Worm (Caenorhabditis elegans) whole organism, mixed stage, embryonic: ENCODE measurements around the gene F46C8.8.

ENCODE experiments used
- bed-3 ChIP-seq: fragments of 200-800 bp; sonication (Bioruptor generic); optimal IDR thresholded peaks from 3 replicates; lab custom pipeline; 2018; ENCODE audit warnings: mild to moderate bottlenecking, missing genetic modification characterization, moderate library complexity, missing compliant biosample characterization
- ceh-43 ChIP-seq: fragments of 200-800 bp; sonication (Bioruptor generic); optimal IDR thresholded peaks from 2 replicates; lab custom pipeline; 2018; ENCODE audit warnings: mild to moderate bottlenecking, missing genetic modification characterization, moderate library complexity, missing compliant biosample characterization
- ceh-83 ChIP-seq: fragments of 200-800 bp; sonication (Bioruptor generic); optimal IDR thresholded peaks from 2 replicates; lab custom pipeline; 2018; ENCODE audit warnings: mild to moderate bottlenecking, missing genetic modification characterization, missing compliant biosample characterization
- ces-1 ChIP-seq: fragments of 150-350 bp; optimal IDR thresholded peaks from 2 replicates; lab custom pipeline; 2014; ENCODE audit warnings: missing biosample characterization, missing genetic modification reagents, missing genetic modification characterization
- cnd-1 ChIP-seq: fragments of 200-800 bp; sonication (Bioruptor generic); optimal IDR thresholded peaks from 2 replicates; lab custom pipeline; 2018; ENCODE audit warnings: mild to moderate bottlenecking, missing genetic modification characterization, missing compliant biosample characterization
- drap-1 ChIP-seq: fragments of 200-800 bp; sonication (Bioruptor generic); optimal IDR thresholded peaks from 3 replicates; lab custom pipeline; 2018; ENCODE audit warnings: mild to moderate bottlenecking, missing genetic modification characterization, missing compliant biosample characterization
- elt-1 ChIP-seq: sonication (generic microtip); optimal IDR thresholded peaks from 2 replicates; lab custom pipeline; 2017; ENCODE audit warnings: missing genetic modification characterization, mild to moderate bottlenecking, missing compliant biosample characterization, antibody characterized with exemption, moderate library complexity, borderline replicate concordance; ENCODE audit not compliant: insufficient read depth
- elt-3 ChIP-seq: fragments of 150-350 bp; optimal IDR thresholded peaks from 2 replicates; lab custom pipeline; 2014; ENCODE audit warnings: missing biosample characterization, missing genetic modification characterization
- flh-1 ChIP-seq: fragments of 200-800 bp; sonication (Bioruptor generic); optimal IDR thresholded peaks from 2 replicates; lab custom pipeline; 2018; ENCODE audit warnings: mild to moderate bottlenecking, missing genetic modification characterization, moderate library complexity, missing compliant biosample characterization
- ham-2 ChIP-seq: fragments of 200-800 bp; sonication (Bioruptor generic); optimal IDR thresholded peaks from 2 replicates; lab custom pipeline; 2018; ENCODE audit warnings: mild to moderate bottlenecking, missing genetic modification characterization, missing compliant biosample characterization
- hlh-1 ChIP-seq: fragments of 150-350 bp; optimal IDR thresholded peaks from 2 replicates; lab custom pipeline; 2014; ENCODE audit warnings: missing biosample characterization, missing genetic modification reagents, missing genetic modification characterization
- lin-13 ChIP-seq: fragments of 150-350 bp; optimal IDR thresholded peaks from 2 replicates; lab custom pipeline; 2014; ENCODE audit warnings: missing biosample characterization, missing genetic modification characterization
- lin-32 ChIP-seq: fragments of 200-800 bp; sonication (Bioruptor generic); optimal IDR thresholded peaks from 2 replicates; lab custom pipeline; 2018; ENCODE audit warnings: mild to moderate bottlenecking, missing genetic modification characterization, missing compliant biosample characterization
- lsy-2 ChIP-seq: fragments of 150-350 bp; optimal IDR thresholded peaks from 2 replicates; lab custom pipeline; 2014; ENCODE audit warnings: missing biosample characterization, missing genetic modification characterization
- mab-5 ChIP-seq: fragments of 150-350 bp; optimal IDR thresholded peaks from 2 replicates; lab custom pipeline; 2014; ENCODE audit warnings: missing biosample characterization, missing genetic modification characterization
- mep-1 ChIP-seq: fragments of 150-350 bp; optimal IDR thresholded peaks from 2 replicates; lab custom pipeline; 2017; ENCODE audit warnings: missing biosample characterization, missing genetic modification reagents, missing genetic modification characterization, inconsistent platforms
- mls-2 ChIP-seq: sonication (generic microtip); optimal IDR thresholded peaks from 2 replicates; lab custom pipeline; 2016; ENCODE audit warnings: mild to moderate bottlenecking, missing genetic modification characterization, moderate library complexity, missing compliant biosample characterization
- nhr-12 ChIP-seq: fragments of 150-350 bp; optimal IDR thresholded peaks from 2 replicates; lab custom pipeline; 2014; ENCODE audit warnings: missing biosample characterization, missing genetic modification characterization
- nhr-2 ChIP-seq: fragments of 150-350 bp; optimal IDR thresholded peaks from 2 replicates; lab custom pipeline; 2014; ENCODE audit warnings: missing biosample characterization, missing genetic modification characterization
- nhr-237 ChIP-seq: fragments of 150-350 bp; optimal IDR thresholded peaks from 2 replicates; lab custom pipeline; 2014; ENCODE audit warnings: missing biosample characterization, missing genetic modification characterization
- nhr-28 ChIP-seq: fragments of 150-350 bp; optimal IDR thresholded peaks from 2 replicates; lab custom pipeline; 2014; ENCODE audit warnings: missing biosample characterization, missing genetic modification characterization
- nhr-76 ChIP-seq: sonication (generic microtip); optimal IDR thresholded peaks from 2 replicates; lab custom pipeline; 2017; ENCODE audit warnings: missing biosample characterization, missing genetic modification characterization
- pha-4 ChIP-seq: fragments of 150-350 bp; optimal IDR thresholded peaks from 2 replicates; lab custom pipeline; 2018; ENCODE audit warnings: missing biosample characterization, missing genetic modification reagents, missing genetic modification characterization
- sem-2 ChIP-seq: fragments of 200-800 bp; sonication (Bioruptor generic); optimal IDR thresholded peaks from 2 replicates; lab custom pipeline; 2018; ENCODE audit warnings: mild to moderate bottlenecking, missing genetic modification characterization, missing compliant biosample characterization
- sptf-1 ChIP-seq: sonication (generic microtip); optimal IDR thresholded peaks from 2 replicates; lab custom pipeline; 2017; ENCODE audit warnings: mild to moderate bottlenecking, missing genetic modification characterization, moderate library complexity, missing compliant biosample characterization
- tbx-8 ChIP-seq: fragments of 200-800 bp; sonication (Bioruptor generic); optimal IDR thresholded peaks from 2 replicates; lab custom pipeline; 2018; ENCODE audit warnings: mild to moderate bottlenecking, missing genetic modification characterization, moderate library complexity, missing compliant biosample characterization
- unc-120 ChIP-seq: sonication (generic microtip); optimal IDR thresholded peaks from 2 replicates; lab custom pipeline; 2017; ENCODE audit warnings: missing genetic modification characterization, missing compliant biosample characterization; ENCODE audit not compliant: poor library complexity, severe bottlenecking
- zip-8 ChIP-seq: fragments of 150-350 bp; optimal IDR thresholded peaks from 2 replicates; lab custom pipeline; 2014; ENCODE audit warnings: missing biosample characterization, missing genetic modification characterization
- ztf-11 ChIP-seq: fragments of 150-350 bp; optimal IDR thresholded peaks from 2 replicates; lab custom pipeline; 2014; ENCODE audit warnings: missing biosample characterization, missing genetic modification characterization

The F46C8.8 gene

ce11 chrX:7554326-7554725, at the start of gene F46C8.8:
Gene F46C8.8, minus strand, starts transcription at chrX:7554426.
- no peak for TF ChIP-seq ham-2 (GFP tag; lab: Kevin White, UChicago)
- TF ChIP-seq lin-13 (tag; lab: Kevin White, UChicago): no peak
- no peak for TF ChIP-seq mls-2 (tag; lab: Kevin White, UChicago)
- TF ChIP-seq sptf-1 (tag; lab: Kevin White, UChicago): no peak
- TF ChIP-seq elt-1 (tag; lab: Kevin White, UChicago): no peak
- no peak for TF ChIP-seq unc-120
- TF ChIP-seq nhr-28 (tag; lab: Kevin White, UChicago): no peak
- TF ChIP-seq zip-8 (tag; lab: Kevin White, UChicago): no peak
- no peak for TF ChIP-seq nhr-12 (tag; lab: Kevin White, UChicago)
- TF ChIP-seq sem-2 (GFP tag; lab: Kevin White, UChicago): no peak
- TF ChIP-seq bed-3 (GFP tag; lab: Kevin White, UChicago): no peak

DNA sequence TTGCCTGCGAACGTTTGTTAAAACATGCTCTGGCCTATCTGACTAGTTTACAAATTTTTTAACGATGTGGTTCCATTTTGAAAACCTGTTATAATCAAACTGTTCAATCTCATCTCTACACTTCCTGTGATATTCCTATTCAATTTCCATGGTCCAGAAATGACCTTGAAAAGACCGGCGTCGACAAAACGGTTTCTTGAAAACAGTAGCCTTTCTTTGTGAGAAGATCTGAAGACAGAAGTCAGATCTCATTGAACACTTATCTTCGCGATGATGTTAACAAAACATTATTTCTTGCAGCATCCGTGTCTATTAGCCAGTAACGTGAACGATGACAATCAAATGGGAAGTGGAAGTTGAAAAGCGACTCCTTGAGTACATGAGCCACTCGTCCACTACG, 42.4 kb upstream of the F46C8.8 start, which contains the start of gene C44E12.1:
Gene C44E12.1, plus strand, starts transcription at position 301 of the 400 bp plus-strand sequence.
- TF ChIP-seq nhr-76 (tag; lab: Kevin White, UChicago) (no peak), mab-5 (tag; lab: Kevin White, UChicago) (no peak), drap-1 (GFP tag; lab: Kevin White, UChicago) (no peak), hlh-1 (tag; lab: Kevin White, UChicago) (no peak), ceh-43 (GFP tag; lab: Kevin White, UChicago) (no peak), lin-13 (tag; lab: Kevin White, UChicago) (no peak), unc-120 (no peak), cnd-1 (tag; lab: Kevin White, UChicago) (no peak), mep-1 (no peak), pha-4 (tag; lab: Kevin White, UChicago) (no peak), lin-32 (GFP tag; lab: Kevin White, UChicago) (no peak), sem-2 (GFP tag; lab: Kevin White, UChicago) (no peak), ham-2 (GFP tag; lab: Kevin White, UChicago) (no peak), mls-2 (tag; lab: Kevin White, UChicago) (no peak), flh-1 (GFP tag; lab: Kevin White, UChicago) (no peak), elt-1 (tag; lab: Kevin White, UChicago) (no peak), lsy-2 (tag; lab: Kevin White, UChicago) (no peak), ceh-83 (GFP tag; lab: Kevin White, UChicago) (no peak), nhr-2 (tag; lab: Kevin White, UChicago) (no peak), elt-3 (no peak)

DNA sequence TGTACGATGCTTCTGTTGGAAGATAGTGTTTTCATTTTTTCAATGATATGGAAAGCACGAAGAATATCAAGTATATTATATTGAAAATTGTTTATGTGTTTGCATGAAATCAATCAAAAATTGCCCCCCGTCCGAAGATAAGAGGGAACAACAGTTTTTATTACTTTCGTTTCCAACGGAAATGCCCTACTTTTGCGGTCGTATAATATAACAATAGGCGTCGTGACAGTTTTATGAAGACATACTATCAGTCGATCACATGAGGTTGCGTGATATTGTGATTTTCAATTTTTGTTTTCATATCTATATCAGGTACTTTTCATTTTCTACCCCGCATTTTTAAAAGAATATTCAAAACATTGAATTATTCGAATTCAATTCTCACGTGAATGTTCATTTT, 41.8 kb upstream of the F46C8.8 start:
- TF ChIP-seq bed-3 (GFP tag; lab: Kevin White, UChicago) (no peak), mls-2 (tag; lab: Kevin White, UChicago) (no peak), elt-1 (tag; lab: Kevin White, UChicago) (no peak)
- TF ChIP-seq, all 35 proteins: peak for 0

- TF ChIP-seq mab-5 (tag; lab: Kevin White, UChicago) (no peak), cnd-1 (tag; lab: Kevin White, UChicago) (no peak), ztf-11 (tag; lab: Kevin White, UChicago) (no peak), ces-1 (GFP tag; lab: Kevin White, UChicago) (no peak), mls-2 (tag; lab: Kevin White, UChicago) (no peak), elt-3 (no peak), tbx-8 (no peak), elt-1 (tag; lab: Kevin White, UChicago) (no peak)
Observed at ce11 chrX:7593931-7594544, 39.8 kb upstream of the F46C8.8 start.

DNA sequence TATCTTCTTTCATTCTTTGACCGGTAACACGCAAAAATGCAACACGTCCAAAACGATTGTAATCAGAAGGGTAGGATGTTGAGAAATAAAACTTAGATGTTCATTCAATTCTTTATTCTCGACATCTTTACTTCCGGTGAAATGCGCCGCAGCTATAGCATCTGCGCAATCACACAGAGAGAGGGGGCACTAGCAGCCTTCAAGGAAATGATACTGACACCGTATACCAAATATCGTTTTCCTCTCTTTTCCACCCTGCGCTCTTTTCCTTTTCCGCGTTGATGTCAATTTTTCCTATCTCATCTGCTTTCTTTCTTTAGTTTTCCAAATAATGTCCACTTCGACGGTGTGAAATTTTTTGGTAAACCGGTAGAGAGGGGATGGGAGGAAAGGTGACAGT, 36.5 kb upstream of the F46C8.8 start:
- TF ChIP-seq bed-3 (GFP tag; lab: Kevin White, UChicago) (no peak), nhr-237 (tag; lab: Kevin White, UChicago) (no peak)
